Worm (Caenorhabditis elegans): ENCODE measurements around the gene R04A9.1.

R04A9.1 gene

ce11 chrX:410073-410572, 5.4 kb downstream of the R04A9.1 start:
- peak; percentile 79 for TF ChIP-seq dao-5 (tag; optimal IDR thresholded peaks at IDR 0.05)
- peak; percentile 68 for TF ChIP-seq W03F9.2 (tag; optimal IDR thresholded peaks at IDR 0.05)
- peak; percentile 92 for TF ChIP-seq him-1 (tag; optimal IDR thresholded peaks at IDR 0.05)

- no peak for TF ChIP-seq dao-5 (tag; optimal IDR thresholded peaks at IDR 0.05)
- no peak for TF ChIP-seq W03F9.2 (tag; optimal IDR thresholded peaks at IDR 0.05)
- no peak for TF ChIP-seq him-1 (tag; optimal IDR thresholded peaks at IDR 0.05)
Observed at ce11 chrX:421407-421784, 16.7 kb downstream of the R04A9.1 start, which contains the start of gene col-19. TSS of gene col-19 (plus strand) at chrX:421707.

ce11 chrX:421785-422657, 17.3 kb downstream of the R04A9.1 start:
- TF ChIP-seq W03F9.2 (tag; optimal IDR thresholded peaks at IDR 0.05) (no peak), him-1 (tag; optimal IDR thresholded peaks at IDR 0.05) (no peak), dao-5 (tag; optimal IDR thresholded peaks at IDR 0.05) (no peak)

DNA sequence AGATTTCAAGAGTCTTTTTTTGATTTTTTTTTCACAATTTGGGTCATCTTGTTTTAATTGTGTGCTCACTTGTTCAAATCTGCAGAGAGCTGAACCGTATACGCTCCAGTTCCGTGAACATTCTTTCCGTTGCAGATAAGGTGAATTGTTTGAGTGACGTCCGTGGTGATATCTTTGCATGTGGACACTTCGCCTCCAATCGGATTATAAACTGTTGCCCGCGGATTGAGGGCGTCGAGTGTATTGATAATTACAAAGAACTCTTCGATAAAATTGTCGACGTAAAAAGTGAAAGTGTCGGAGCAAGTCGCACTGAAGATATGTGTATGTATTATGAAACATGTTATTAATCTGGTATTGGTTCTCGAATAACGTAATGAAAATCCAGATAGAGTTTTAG, 19.1 kb downstream of the R04A9.1 start:
- TF ChIP-seq W03F9.2 (tag; optimal IDR thresholded peaks at IDR 0.05), result no peak

DNA sequence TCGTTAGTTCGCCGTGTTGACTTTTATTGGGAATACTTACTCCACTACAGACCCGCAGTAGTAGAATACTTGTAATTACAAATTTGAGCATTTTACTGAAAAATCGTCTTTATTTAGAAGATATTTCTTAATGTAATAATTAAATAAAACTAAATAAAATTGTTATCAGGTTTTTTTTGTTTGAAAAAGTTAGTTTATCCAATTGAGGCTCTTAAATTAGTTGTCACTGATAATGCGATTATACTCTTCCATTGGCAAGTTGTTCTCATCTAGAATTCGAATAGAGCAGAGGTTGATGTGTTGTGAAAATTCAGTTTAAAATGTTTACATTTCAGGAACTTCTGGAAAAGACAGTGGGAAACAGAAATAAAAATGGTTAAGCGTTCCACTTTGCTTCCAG, 20.8 kb downstream of the R04A9.1 start, which contains the start of gene ZK1193.2:
TSS of gene ZK1193.2 (minus strand) at position 101 of the 400 bp plus-strand sequence.
- no peak for TF ChIP-seq W03F9.2 (tag; optimal IDR thresholded peaks at IDR 0.05)
- no peak for TF ChIP-seq dao-5 (tag; optimal IDR thresholded peaks at IDR 0.05)
- TF ChIP-seq him-1 (tag; optimal IDR thresholded peaks at IDR 0.05), result no peak

DNA sequence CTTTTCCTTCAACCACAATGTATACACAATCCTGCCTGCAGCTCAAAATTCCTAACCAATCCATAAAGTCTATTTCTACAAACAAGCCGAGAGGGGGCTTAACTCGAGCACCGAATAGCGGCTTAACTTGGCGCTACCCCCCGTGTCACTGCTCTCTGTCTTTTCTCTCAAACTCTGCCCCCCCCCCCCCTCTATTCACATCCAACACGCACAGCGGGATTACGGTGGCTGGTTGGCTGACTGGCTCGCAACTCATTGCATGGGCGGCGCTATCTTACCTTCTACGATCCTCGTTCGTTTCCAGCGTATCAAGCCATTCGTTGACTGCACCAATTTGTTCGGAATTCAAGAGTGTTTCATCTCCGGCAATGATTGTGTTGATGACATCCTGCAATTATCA, 26.9 kb downstream of the R04A9.1 start:
- TF ChIP-seq W03F9.2 (tag; optimal IDR thresholded peaks at IDR 0.05), result no peak
- no peak for TF ChIP-seq him-1 (tag; optimal IDR thresholded peaks at IDR 0.05)
- no peak for TF ChIP-seq dao-5 (tag; optimal IDR thresholded peaks at IDR 0.05)

DNA sequence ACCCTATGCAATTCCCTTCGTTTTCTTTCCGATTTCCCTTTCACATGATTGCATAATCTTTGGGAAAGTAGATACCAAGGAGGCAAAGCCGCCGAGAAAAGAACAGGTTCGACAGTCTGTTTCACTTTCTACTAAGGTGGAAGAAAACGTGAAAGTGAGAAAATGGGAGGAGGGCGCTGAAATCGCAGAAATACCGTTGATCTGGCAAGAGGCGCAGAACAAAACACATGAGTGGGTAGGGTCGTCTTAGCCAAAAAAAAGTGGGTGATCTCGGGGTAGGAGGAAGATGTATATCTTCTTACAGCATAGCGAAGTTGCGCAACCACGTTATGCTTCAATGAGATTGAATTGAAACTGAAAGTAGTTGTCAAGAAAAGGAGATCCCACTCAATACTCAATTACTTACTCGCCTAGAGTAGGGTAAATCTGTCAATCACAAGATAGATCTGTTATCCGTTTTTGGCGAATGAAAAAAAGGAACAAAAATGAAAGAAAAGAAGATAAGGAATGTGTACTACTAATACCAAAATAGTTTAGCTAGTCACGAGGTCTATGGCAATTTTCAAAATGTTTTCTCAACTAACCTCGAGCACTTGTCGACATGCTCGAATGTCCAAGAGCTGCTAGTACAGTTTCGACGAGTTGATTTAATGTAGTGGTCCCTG, 28.5 kb downstream of the R04A9.1 start:
- TF ChIP-seq W03F9.2 (tag; optimal IDR thresholded peaks at IDR 0.05), result no peak
- TF ChIP-seq dao-5 (tag; optimal IDR thresholded peaks at IDR 0.05), result no peak
- TF ChIP-seq him-1 (tag; optimal IDR thresholded peaks at IDR 0.05), result no peak

DNA sequence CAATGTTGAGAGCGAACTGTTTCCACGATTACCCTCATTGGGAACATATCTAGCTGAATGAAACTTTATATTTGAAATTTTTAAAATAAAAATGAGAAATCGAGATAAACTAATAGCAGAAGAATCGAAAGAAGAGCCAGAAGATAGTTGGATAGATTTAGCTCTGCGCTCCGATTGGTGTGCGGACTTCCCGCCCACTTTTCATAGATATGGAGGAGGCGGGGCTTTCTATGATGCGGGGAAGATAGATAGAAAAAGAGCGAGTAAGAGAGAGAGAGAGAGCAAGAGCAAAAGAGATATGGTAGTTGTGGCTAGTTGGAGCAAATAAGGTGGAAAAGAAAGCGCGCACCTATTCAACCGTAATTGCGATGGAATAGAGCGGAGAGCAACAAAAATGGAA, 29.1 kb downstream of the R04A9.1 start, which contains the start of gene dve-1:
TSS of gene dve-1 (minus strand) at position 66 of the 400 bp plus-strand sequence.
- TF ChIP-seq dao-5 (tag; optimal IDR thresholded peaks at IDR 0.05), result no peak
- no peak for TF ChIP-seq W03F9.2 (tag; optimal IDR thresholded peaks at IDR 0.05)
- TF ChIP-seq him-1 (tag; optimal IDR thresholded peaks at IDR 0.05), result no peak

DNA sequence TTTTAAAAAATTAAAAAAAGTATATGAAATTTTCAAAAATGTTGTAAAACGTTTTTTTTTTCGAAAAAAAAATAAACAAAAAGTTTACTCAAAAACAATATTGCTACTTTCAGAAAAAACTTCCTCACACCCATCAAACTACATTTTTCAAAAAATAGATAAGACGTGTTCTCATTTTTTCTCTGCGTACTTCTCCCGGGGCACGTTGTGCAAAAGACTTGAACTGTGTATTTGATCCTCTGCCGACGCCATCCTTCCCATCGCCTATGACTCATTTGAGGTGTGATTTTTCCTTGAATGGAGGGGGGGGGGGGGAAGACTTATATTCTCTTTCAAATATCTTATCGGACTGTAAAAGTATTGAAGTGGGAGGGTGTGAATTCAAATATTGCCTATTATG, 33.7 kb downstream of the R04A9.1 start:
- no peak for TF ChIP-seq W03F9.2 (tag; optimal IDR thresholded peaks at IDR 0.05)
- no peak for TF ChIP-seq dao-5 (tag; optimal IDR thresholded peaks at IDR 0.05)
- no peak for TF ChIP-seq him-1 (tag; optimal IDR thresholded peaks at IDR 0.05)

DNA sequence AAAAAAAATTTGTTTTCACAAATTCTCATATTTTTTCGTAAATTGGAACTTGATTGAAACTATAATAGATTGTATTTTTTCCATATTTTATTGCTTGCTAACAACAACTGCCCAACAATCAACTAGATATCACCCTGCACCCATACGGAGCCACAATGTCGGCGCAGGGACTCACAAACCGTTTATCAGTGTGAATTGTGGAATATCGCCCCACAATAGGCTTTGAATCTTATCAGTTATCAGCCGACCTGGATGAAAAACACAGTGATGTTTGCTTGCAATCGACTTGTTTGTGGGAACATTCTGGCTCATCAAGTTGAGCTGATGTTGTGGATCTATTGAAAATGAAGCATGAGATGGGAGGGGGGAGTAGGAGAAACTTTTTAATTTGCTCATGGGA, 34.3 kb downstream of the R04A9.1 start:
- no peak for TF ChIP-seq W03F9.2 (tag; optimal IDR thresholded peaks at IDR 0.05)
- no peak for TF ChIP-seq dao-5 (tag; optimal IDR thresholded peaks at IDR 0.05)
- no peak for TF ChIP-seq him-1 (tag; optimal IDR thresholded peaks at IDR 0.05)

DNA sequence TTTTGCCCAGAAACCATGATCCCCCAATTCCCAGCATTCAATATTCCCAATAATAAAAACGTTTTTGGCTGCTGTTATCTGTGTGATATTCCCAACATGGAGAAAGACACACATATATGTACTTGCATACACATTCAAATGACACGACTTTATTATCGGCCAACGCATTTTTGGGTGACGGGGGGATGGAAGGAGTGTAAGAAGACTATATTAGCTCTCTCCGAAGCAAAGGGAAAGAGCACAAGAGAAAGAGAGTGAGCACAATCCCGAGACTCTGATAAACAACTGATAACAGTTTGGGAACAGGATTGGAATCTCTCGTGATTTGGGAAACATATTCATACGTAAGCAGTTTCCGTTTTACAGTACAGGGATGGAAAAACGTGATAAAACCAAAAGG, 35.7 kb downstream of the R04A9.1 start:
- TF ChIP-seq him-1 (tag; optimal IDR thresholded peaks at IDR 0.05) (no peak), dao-5 (tag; optimal IDR thresholded peaks at IDR 0.05) (no peak), W03F9.2 (tag; optimal IDR thresholded peaks at IDR 0.05) (no peak)

- TF ChIP-seq dao-5 (tag; optimal IDR thresholded peaks at IDR 0.05) (no peak), W03F9.2 (tag; optimal IDR thresholded peaks at IDR 0.05) (no peak), him-1 (tag; optimal IDR thresholded peaks at IDR 0.05) (no peak)
Observed at ce11 chrX:449820-450219, 45.1 kb downstream of the R04A9.1 start, which contains the start of gene F52D1.2. TSS of gene F52D1.2 (minus strand) at chrX:450212.

Measured in whole organism, L4/young adult.